Worm (Caenorhabditis elegans): ENCODE measurements around the gene nceh-1.

nceh-1 gene

ce11 chrV:19417836-19418235 lies 40.6 kb downstream of the nceh-1 start, which contains the start of gene C25F9.15:
Gene C25F9.15, plus strand, starts transcription at chrV:19418136.
- TF ChIP-seq C08G9.2 (tag; optimal IDR thresholded peaks at IDR 0.05) (no peak), odd-2 (tag; optimal IDR thresholded peaks at IDR 0.05) (no peak), npax-4 (tag; optimal IDR thresholded peaks at IDR 0.05) (no peak)

- TF ChIP-seq ref-2 (tag; optimal IDR thresholded peaks at IDR 0.05) (no peak), fkh-10 (GFP tag; optimal IDR thresholded peaks at IDR 0.05) (no peak), tbx-2 (tag; optimal IDR thresholded peaks at IDR 0.05) (no peak)
Observed at ce11 chrV:19421131-19421530, 43.9 kb downstream of the nceh-1 start, which contains the start of gene C25F9.2. Gene C25F9.2, plus strand, starts transcription at chrV:19421471.

- no peak for TF ChIP-seq dve-1 (tag; optimal IDR thresholded peaks at IDR 0.05)
- TF ChIP-seq C38D4.7 (GFP tag; optimal IDR thresholded peaks at IDR 0.05), result no peak
- TF ChIP-seq ahr-1 (tag; optimal IDR thresholded peaks at IDR 0.05), result no peak
Observed at ce11 chrV:19428097-19428496, 50.9 kb downstream of the nceh-1 start.

- no peak for TF ChIP-seq tbx-2 (tag; optimal IDR thresholded peaks at IDR 0.05)
- TF ChIP-seq sox-4 (tag; optimal IDR thresholded peaks at IDR 0.05), result no peak
- TF ChIP-seq nhr-232 (tag; optimal IDR thresholded peaks at IDR 0.05), result no peak
- no peak for TF ChIP-seq ceh-22 (tag; optimal IDR thresholded peaks at IDR 0.05)
Observed at ce11 chrV:19428936-19429335, 51.7 kb downstream of the nceh-1 start.

- TF ChIP-seq npax-4 (tag; optimal IDR thresholded peaks at IDR 0.05) (no peak), ceh-30 (tag; optimal IDR thresholded peaks at IDR 0.05) (no peak), rnt-1 (tag; optimal IDR thresholded peaks at IDR 0.05) (peak; percentile 80)
Observed at ce11 chrV:19429605-19430004, 52.4 kb downstream of the nceh-1 start.

ce11 chrV:19430351-19430913 lies 53.2 kb downstream of the nceh-1 start:
- TF ChIP-seq C08G9.2 (tag; optimal IDR thresholded peaks at IDR 0.05) (peak; percentile 21), C38D4.7 (GFP tag; optimal IDR thresholded peaks at IDR 0.05) (peak; percentile 45), pat-9 (tag; optimal IDR thresholded peaks at IDR 0.05) (no peak), fkh-10 (GFP tag; optimal IDR thresholded peaks at IDR 0.05) (no peak), hlh-30 (tag; optimal IDR thresholded peaks at IDR 0.05; ENCODE audit: insufficient read depth) (peak; percentile 7), gmeb-2 (tag; optimal IDR thresholded peaks at IDR 0.05) (peak; percentile 23)
